Fruit fly (Drosophila melanogaster): Measurements from ENCODE around the gene CG10581.

Gene CG10581

DNA sequence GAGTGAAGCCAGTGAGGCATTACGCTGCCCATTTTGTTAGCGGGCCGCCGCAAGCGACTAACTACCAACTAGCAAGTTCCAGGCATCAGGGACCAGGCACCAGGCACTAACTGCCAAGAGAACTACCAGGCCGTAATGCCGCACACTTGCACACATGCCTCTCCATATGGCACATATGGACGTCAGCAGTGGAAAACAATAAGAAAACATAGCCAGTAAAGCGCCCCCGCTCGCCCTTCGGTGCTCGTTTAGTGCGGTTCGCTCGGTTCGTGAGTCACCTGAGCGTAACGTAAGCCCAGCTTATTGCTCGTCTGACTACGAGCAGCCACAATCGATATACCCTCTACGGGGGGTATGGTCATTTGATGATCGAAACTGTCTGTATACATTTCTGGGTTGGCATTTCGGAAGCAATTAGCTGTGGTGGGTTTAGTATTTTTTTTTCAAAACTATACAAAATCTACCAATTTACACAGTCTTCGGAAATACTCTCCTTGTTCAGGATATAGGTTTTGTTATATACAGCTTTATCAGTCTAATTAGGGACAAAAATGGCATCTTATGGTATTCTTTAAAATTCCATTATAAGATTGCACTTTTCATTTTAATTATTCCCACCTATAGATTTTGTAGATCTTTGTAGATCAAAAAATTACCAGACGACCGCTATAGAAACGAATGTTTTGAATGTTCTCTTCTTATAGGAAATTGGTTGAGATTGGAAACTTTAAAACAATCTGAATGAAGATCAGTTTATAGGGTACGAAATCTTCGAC, 23.0 kb upstream of the CG10581 start (continued):
- TF ChIP-seq CG6163 (GFP tag; IDR thresholded peaks at IDR 0.05) = peak; percentile 28; the same call in 2 of the 3 replicates
- no peak for TF ChIP-seq CG1621 (tag; optimal IDR thresholded peaks at IDR 0.05)
- TF ChIP-seq CG31627 (GFP tag; optimal IDR thresholded peaks at IDR 0.05) = peak; percentile 77
- peak; percentile 52 for TF ChIP-seq spab (GFP tag; optimal IDR thresholded peaks at IDR 0.05)
- TF ChIP-seq CG34406 (GFP tag; optimal IDR thresholded peaks at IDR 0.05) = peak; percentile 58
- TF ChIP-seq Hr38 (GFP tag; optimal IDR thresholded peaks at IDR 0.05) = no peak
- peak; percentile 36 for TF ChIP-seq CG6276 (GFP tag; optimal IDR thresholded peaks at IDR 0.05)
- TF ChIP-seq fkh (GFP tag; optimal IDR thresholded peaks at IDR 0.05) = no peak
- TF ChIP-seq Sox14 (GFP tag; optimal IDR thresholded peaks at IDR 0.05) = peak; percentile 66
- TF ChIP-seq CG10631 (GFP tag; optimal IDR thresholded peaks at IDR 0.05) = peak; percentile 64
- TF ChIP-seq CG6808 (GFP tag; optimal IDR thresholded peaks at IDR 0.05) = peak; percentile 45
- peak; percentile 89 for TF ChIP-seq svp (GFP tag)
- peak; percentile 16 for TF ChIP-seq CG10669 (GFP tag; optimal IDR thresholded peaks at IDR 0.05)
- TF ChIP-seq Gug (GFP tag; IDR thresholded peaks at IDR 0.05) = no peak
- peak; percentile 71 for TF ChIP-seq Hr4 (GFP tag; optimal IDR thresholded peaks at IDR 0.05)
- TF ChIP-seq CG11294 (GFP tag; IDR thresholded peaks at IDR 0.05) = peak; percentile 16; the same call in 1 of the 2 replicates
- no peak for TF ChIP-seq Eip93F (GFP tag; optimal IDR thresholded peaks at IDR 0.05)
- peak; percentile 51 for TF ChIP-seq CG11902 (GFP tag; optimal IDR thresholded peaks at IDR 0.05)
- TF ChIP-seq CG4318 (GFP tag; optimal IDR thresholded peaks at IDR 0.05) = peak; percentile 73
- peak; percentile 56 for TF ChIP-seq CG8632 (GFP tag; optimal IDR thresholded peaks at IDR 0.05)
- TF ChIP-seq CG8319 (GFP tag; optimal IDR thresholded peaks at IDR 0.05) = peak; percentile 55
- peak; percentile 76 for TF ChIP-seq topi (GFP tag; optimal IDR thresholded peaks at IDR 0.05)
- TF ChIP-seq Smox (GFP tag; optimal IDR thresholded peaks at IDR 0.05) = peak; percentile 77
- TF ChIP-seq CG16779 (tag; optimal IDR thresholded peaks at IDR 0.05) = peak; percentile 26
- TF ChIP-seq eg (GFP tag; IDR thresholded peaks at IDR 0.05) = peak; percentile 25; the same call in 1 of the 3 replicates
- peak; percentile 52 for TF ChIP-seq fd59A (GFP tag; optimal IDR thresholded peaks at IDR 0.05)
- TF ChIP-seq Ets21C (GFP tag; optimal IDR thresholded peaks at IDR 0.05) = peak; percentile 49
- TF ChIP-seq fd85E (GFP tag; optimal IDR thresholded peaks at IDR 0.05) = no peak
- TF ChIP-seq dac (GFP tag; optimal IDR thresholded peaks at IDR 0.05) = peak; percentile 5
- peak; percentile 66 for TF ChIP-seq acj6 (GFP tag; optimal IDR thresholded peaks at IDR 0.05)
- TF ChIP-seq CG7368 (GFP tag; optimal IDR thresholded peaks at IDR 0.05) = peak; percentile 46

DNA sequence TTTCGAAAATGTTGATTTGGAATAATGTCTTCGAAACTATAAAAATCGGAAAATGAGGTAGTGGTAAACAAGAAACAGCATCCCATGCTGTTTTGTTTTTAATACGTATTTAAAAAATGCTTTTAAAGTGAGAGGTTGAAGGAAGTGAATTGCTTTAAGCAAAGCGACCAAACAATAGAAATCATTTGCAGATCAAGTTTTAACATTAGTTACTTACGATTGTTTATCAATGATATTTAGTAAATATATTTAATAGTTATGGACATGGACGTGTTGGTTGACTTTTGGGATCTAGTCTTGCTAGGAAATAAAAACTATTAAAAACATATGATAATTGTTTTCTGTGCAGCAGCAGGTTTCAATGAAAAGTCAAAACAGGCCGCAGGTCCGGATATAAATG, 22.3 kb upstream of the CG10581 start:
- TF ChIP-seq fkh (GFP tag; optimal IDR thresholded peaks at IDR 0.05) (no peak), Smox (GFP tag; optimal IDR thresholded peaks at IDR 0.05) (no peak), cyc (GFP tag; optimal IDR thresholded peaks at IDR 0.05) (no peak), ss (GFP tag; optimal IDR thresholded peaks at IDR 0.05) (no peak), CG9139 (GFP tag; optimal IDR thresholded peaks at IDR 0.05) (no peak), CG11902 (GFP tag; optimal IDR thresholded peaks at IDR 0.05) (no peak), CG1621 (tag; optimal IDR thresholded peaks at IDR 0.05) (no peak), eg (GFP tag; IDR thresholded peaks at IDR 0.05) (peak; percentile 32; the same call in 1 of the 3 replicates), fd59A (GFP tag; optimal IDR thresholded peaks at IDR 0.05) (no peak), Hr38 (GFP tag; optimal IDR thresholded peaks at IDR 0.05) (no peak), acj6 (GFP tag; optimal IDR thresholded peaks at IDR 0.05) (peak; percentile 21), Ets21C (GFP tag; optimal IDR thresholded peaks at IDR 0.05) (no peak), svp (GFP tag) (no peak), CG34406 (GFP tag; optimal IDR thresholded peaks at IDR 0.05) (no peak), esn (GFP tag; optimal IDR thresholded peaks at IDR 0.05) (peak; percentile 8), topi (GFP tag; optimal IDR thresholded peaks at IDR 0.05) (no peak), CG4318 (GFP tag; optimal IDR thresholded peaks at IDR 0.05) (peak; percentile 66), lz (GFP tag; optimal IDR thresholded peaks at IDR 0.05) (no peak), CG8119 (GFP tag; IDR thresholded peaks at IDR 0.05) (no peak), net (GFP tag; optimal IDR thresholded peaks at IDR 0.05) (peak; percentile 40), Hr4 (GFP tag; optimal IDR thresholded peaks at IDR 0.05) (peak; percentile 48), CG16779 (tag; optimal IDR thresholded peaks at IDR 0.05) (no peak), CG6854 (GFP tag; optimal IDR thresholded peaks at IDR 0.05) (no peak), CG6792 (GFP tag; optimal IDR thresholded peaks at IDR 0.05) (peak; percentile 34), CG32006 (GFP tag; optimal IDR thresholded peaks at IDR 0.05) (peak; percentile 75), CG10631 (GFP tag; optimal IDR thresholded peaks at IDR 0.05) (peak; percentile 40), Eip78C (GFP tag) (peak; percentile 78), Lpt (GFP tag; optimal IDR thresholded peaks at IDR 0.05) (peak; percentile 21), CG8632 (GFP tag; optimal IDR thresholded peaks at IDR 0.05) (peak; percentile 31), Sox14 (GFP tag; optimal IDR thresholded peaks at IDR 0.05) (peak; percentile 2), CG6163 (GFP tag; IDR thresholded peaks at IDR 0.05) (no peak; the same call in 2 of the 3 replicates), achi (GFP tag; optimal IDR thresholded peaks at IDR 0.05) (peak; percentile 17), Eip93F (GFP tag; optimal IDR thresholded peaks at IDR 0.05) (no peak), CG8319 (GFP tag; optimal IDR thresholded peaks at IDR 0.05) (no peak), salr (GFP tag; optimal IDR thresholded peaks at IDR 0.05) (peak in 1 of 2 experiments; percentile 16), pdm3 (GFP tag; optimal IDR thresholded peaks at IDR 0.05) (peak; percentile 56)
